Worm (Caenorhabditis elegans) whole organism, L4 larva: ENCODE data around the gene B0212.3.

ENCODE experiments used
- F26F4.8 ChIP-seq: fragments of 200-800 bp; sonication (Bioruptor generic); conservative IDR thresholded peaks from 2 replicates; pipeline ENCODE4 v1.3.6; 2022; ENCODE audit warnings: missing genetic modification characterization, missing compliant biosample characterization
- F37D6.2 ChIP-seq: sonication (generic microtip); optimal IDR thresholded peaks from 2 replicates; lab custom pipeline; 2016; ENCODE audit warnings: mild to moderate bottlenecking, missing genetic modification characterization, missing compliant biosample characterization
- F49E8.2 ChIP-seq: sonication (generic microtip); optimal IDR thresholded peaks from 2 replicates; lab custom pipeline; 2016; ENCODE audit warnings: missing compliant biosample characterization, mild to moderate bottlenecking, missing genetic modification characterization, borderline replicate concordance
- T20F7.1 ChIP-seq: fragments of 200-800 bp; sonication (Bioruptor generic); optimal IDR thresholded peaks from 2 replicates; lab custom pipeline; 2018; ENCODE audit warnings: mild to moderate bottlenecking, missing genetic modification characterization, missing compliant biosample characterization
- T26A8.4 ChIP-seq: fragments of 200-800 bp; sonication (Bioruptor generic); IDR thresholded peaks from 2 replicates; pipeline ENCODE4 v1.3.6; 2022; ENCODE audit warnings: missing genetic modification characterization, missing compliant biosample characterization
- Y48G9A.11 ChIP-seq: fragments of 200-800 bp; sonication (Bioruptor generic); IDR thresholded peaks from 2 replicates; pipeline ENCODE4 v1.3.6; 2022; ENCODE audit warnings: missing genetic modification reagents, missing genetic modification characterization, missing compliant biosample characterization
- Y75B8A.6 ChIP-seq: fragments of 200-800 bp; sonication (Bioruptor generic); IDR thresholded peaks from 2 replicates; pipeline ENCODE4 v1.3.6; 2022; ENCODE audit warnings: missing genetic modification reagents, missing genetic modification characterization, missing compliant biosample characterization
- ZK337.2 ChIP-seq: fragments of 200-800 bp; sonication (Bioruptor generic); IDR thresholded peaks from 2 replicates; pipeline ENCODE4 v1.3.6; 2022; ENCODE audit warnings: missing genetic modification reagents, missing genetic modification characterization, missing compliant biosample characterization
- aha-1 ChIP-seq: fragments of 150-350 bp; peaks from one replicate; lab custom pipeline; 2014; ENCODE audit warnings: missing biosample characterization, missing genetic modification characterization
- arid-1 ChIP-seq: fragments of 200-800 bp; sonication (Bioruptor generic); conservative IDR thresholded peaks from 2 replicates; pipeline ENCODE4 v1.3.6; 2022; ENCODE audit warnings: missing genetic modification reagents, missing genetic modification characterization, missing compliant biosample characterization
- ceh-44 ChIP-seq: fragments of 200-800 bp; sonication (Bioruptor generic); IDR thresholded peaks from 2 replicates; pipeline ENCODE4 v1.3.6; 2022; ENCODE audit warnings: missing genetic modification reagents, missing genetic modification characterization, missing compliant biosample characterization
- ceh-62 ChIP-seq: sonication (generic microtip); optimal IDR thresholded peaks from 2 replicates; lab custom pipeline; 2017; ENCODE audit warnings: missing biosample characterization, missing genetic modification characterization
- ctbp-1 ChIP-seq: fragments of 200-800 bp; sonication (Bioruptor generic); IDR thresholded peaks from 2 replicates; pipeline ENCODE4 v1.3.6; 2022; ENCODE audit warnings: missing genetic modification reagents, missing genetic modification characterization, missing compliant biosample characterization
- daf-16 ChIP-seq, 3 experiments: sonication (generic microtip); optimal IDR thresholded peaks; 2 replicates each; lab custom pipeline; 2016 to 2017; ENCODE audit warnings: missing genetic modification characterization in 3 of 3, missing genetic modification reagents in 3 of 3, mild to moderate bottlenecking in 2 of 3, missing compliant biosample characterization in 2 of 3, missing biosample characterization in 1 of 3, moderate library complexity in 1 of 3
- dmd-6 ChIP-seq: fragments of 200-800 bp; sonication (Bioruptor generic); IDR thresholded peaks from 2 replicates; pipeline ENCODE4 v1.3.6; 2022; ENCODE audit warnings: missing genetic modification reagents, missing genetic modification characterization, missing compliant biosample characterization
- dpl-1 ChIP-seq: fragments of 150-350 bp; optimal IDR thresholded peaks from 2 replicates; lab custom pipeline; 2014; ENCODE audit warnings: missing biosample characterization, missing genetic modification reagents, missing genetic modification characterization
- dve-1 ChIP-seq: sonication (generic microtip); optimal IDR thresholded peaks from 2 replicates; lab custom pipeline; 2017; ENCODE audit warnings: antibody characterized with exemption, mild to moderate bottlenecking, missing genetic modification characterization, missing compliant biosample characterization; ENCODE audit not compliant: insufficient read depth
- egl-27 ChIP-seq: sonication (generic microtip); optimal IDR thresholded peaks from 3 replicates; lab custom pipeline; 2017; ENCODE audit warnings: missing biosample characterization, missing genetic modification reagents, missing genetic modification characterization
- egl-43 ChIP-seq: fragments of 200-800 bp; sonication (Bioruptor generic); IDR thresholded peaks from 2 replicates; pipeline ENCODE4 v1.3.6; 2022; ENCODE audit warnings: missing genetic modification reagents, missing genetic modification characterization, missing compliant biosample characterization
- fos-1 ChIP-seq: fragments of 150-350 bp; optimal IDR thresholded peaks from 2 replicates; lab custom pipeline; 2014; ENCODE audit warnings: missing biosample characterization, missing genetic modification characterization
- gei-8 ChIP-seq: fragments of 200-800 bp; sonication (Bioruptor generic); optimal IDR thresholded peaks from 2 replicates; lab custom pipeline; 2018; ENCODE audit warnings: mild to moderate bottlenecking, missing genetic modification characterization, missing compliant biosample characterization
- hlh-11 ChIP-seq: fragments of 200-800 bp; sonication (Bioruptor generic); optimal IDR thresholded peaks from 2 replicates; lab custom pipeline; 2018; ENCODE audit warnings: mild to moderate bottlenecking, missing genetic modification characterization, missing compliant biosample characterization
- hlh-30 ChIP-seq: sonication (generic microtip); optimal IDR thresholded peaks from 2 replicates; lab custom pipeline; 2017; ENCODE audit warnings: antibody characterized with exemption, mild to moderate bottlenecking, missing genetic modification characterization, missing compliant biosample characterization; ENCODE audit not compliant: insufficient read depth
- lim-7 ChIP-seq: fragments of 200-800 bp; sonication (Bioruptor generic); IDR thresholded peaks from 2 replicates; pipeline ENCODE4 v1.3.6; 2022; ENCODE audit warnings: missing genetic modification characterization, missing compliant biosample characterization
- lin-1 ChIP-seq: fragments of 200-800 bp; sonication (Bioruptor generic); IDR thresholded peaks from 2 replicates; pipeline ENCODE4 v1.3.6; 2022; ENCODE audit warnings: missing genetic modification reagents, missing genetic modification characterization, missing compliant biosample characterization
- lin-13 ChIP-seq: fragments of 150-350 bp; optimal IDR thresholded peaks from 2 replicates; lab custom pipeline; 2014; ENCODE audit warnings: missing biosample characterization, missing genetic modification reagents, missing genetic modification characterization
- lin-15B ChIP-seq: fragments of 150-350 bp; sonication (generic microtip); optimal IDR thresholded peaks from 3 replicates; lab custom pipeline; 2014; ENCODE audit warnings: missing biosample characterization, missing genetic modification characterization
- lin-29 ChIP-seq: fragments of 200-800 bp; sonication (Bioruptor generic); IDR thresholded peaks from 2 replicates; pipeline ENCODE4 v1.3.6; 2022; ENCODE audit warnings: missing genetic modification reagents, missing genetic modification characterization, missing compliant biosample characterization
- lin-39 ChIP-seq: fragments of 150-350 bp; optimal IDR thresholded peaks from 2 replicates; lab custom pipeline; 2014; ENCODE audit warnings: missing biosample characterization, missing genetic modification reagents, missing genetic modification characterization
- madf-5 ChIP-seq, 2 experiments: fragments of 200-800 bp; sonication (Bioruptor generic); IDR thresholded peaks; 2 replicates each; pipeline ENCODE4 v1.3.6; 2022; ENCODE audit warnings: missing compliant biosample characterization in 2 of 2, missing genetic modification characterization in 2 of 2
- mep-1 ChIP-seq: fragments of 150-350 bp; sonication (generic microtip); optimal IDR thresholded peaks from 3 replicates; lab custom pipeline; 2014; ENCODE audit warnings: missing biosample characterization, missing genetic modification characterization
- mes-2 ChIP-seq: sonication (generic microtip); optimal IDR thresholded peaks from 2 replicates; lab custom pipeline; 2016; ENCODE audit warnings: missing genotype, mild to moderate bottlenecking, missing genetic modification characterization, missing compliant biosample characterization; ENCODE audit not compliant: poor library complexity, severe bottlenecking
- nhr-10 ChIP-seq: fragments of 150-350 bp; optimal IDR thresholded peaks from 2 replicates; lab custom pipeline; 2014; ENCODE audit warnings: missing biosample characterization, missing genetic modification characterization
- nhr-11 ChIP-seq: fragments of 150-350 bp; optimal IDR thresholded peaks from 2 replicates; lab custom pipeline; 2014; ENCODE audit warnings: missing biosample characterization, missing genetic modification characterization
- nhr-111 ChIP-seq: fragments of 200-800 bp; sonication (Bioruptor generic); optimal IDR thresholded peaks from 2 replicates; lab custom pipeline; 2018; ENCODE audit warnings: mild to moderate bottlenecking, missing genetic modification characterization, missing compliant biosample characterization
- nhr-237 ChIP-seq: sonication (generic microtip); optimal IDR thresholded peaks from 2 replicates; lab custom pipeline; 2017; ENCODE audit warnings: missing biosample characterization, missing genetic modification characterization
- nhr-28 ChIP-seq: fragments of 150-350 bp; optimal IDR thresholded peaks from 2 replicates; lab custom pipeline; 2014; ENCODE audit warnings: missing biosample characterization, missing genetic modification characterization
- nhr-42 ChIP-seq: fragments of 200-800 bp; sonication (Bioruptor generic); IDR thresholded peaks from 2 replicates; pipeline ENCODE4 v1.3.6; 2022; ENCODE audit warnings: missing genetic modification characterization, missing compliant biosample characterization
- nhr-48 ChIP-seq: sonication (generic microtip); optimal IDR thresholded peaks from 2 replicates; lab custom pipeline; 2016; ENCODE audit warnings: mild to moderate bottlenecking, missing genetic modification characterization, missing compliant biosample characterization
- pqm-1 ChIP-seq: sonication (generic microtip); optimal IDR thresholded peaks from 2 replicates; lab custom pipeline; 2017; ENCODE audit warnings: missing biosample characterization, missing genetic modification characterization
- rbr-2 ChIP-seq: sonication (generic microtip); optimal IDR thresholded peaks from 2 replicates; lab custom pipeline; 2016; ENCODE audit warnings: missing genotype, missing genetic modification characterization, missing compliant biosample characterization
- sdz-12 ChIP-seq: fragments of 200-800 bp; sonication (Bioruptor generic); optimal IDR thresholded peaks from 2 replicates; lab custom pipeline; 2018; ENCODE audit warnings: mild to moderate bottlenecking, missing genetic modification characterization, missing compliant biosample characterization
- set-16 ChIP-seq: fragments of 200-800 bp; sonication (Bioruptor generic); IDR thresholded peaks from 2 replicates; pipeline ENCODE4 v1.3.6; 2022; ENCODE audit warnings: missing genetic modification reagents, missing genetic modification characterization, missing compliant biosample characterization
- snpc-1.2 ChIP-seq: fragments of 200-800 bp; sonication (Bioruptor generic); IDR thresholded peaks from 2 replicates; pipeline ENCODE4 v1.3.6; 2022; ENCODE audit warnings: missing genetic modification reagents, missing genetic modification characterization, missing compliant biosample characterization
- snpc-4 ChIP-seq: fragments of 150-350 bp; optimal IDR thresholded peaks from 2 replicates; lab custom pipeline; 2014; ENCODE audit warnings: missing biosample characterization, missing genetic modification characterization
- spr-3 ChIP-seq: fragments of 200-800 bp; sonication (Bioruptor generic); optimal IDR thresholded peaks from 2 replicates; lab custom pipeline; 2018; ENCODE audit warnings: mild to moderate bottlenecking, missing genetic modification characterization, missing compliant biosample characterization
- unc-39 ChIP-seq: sonication (generic microtip); optimal IDR thresholded peaks from 2 replicates; lab custom pipeline; 2017; ENCODE audit warnings: missing biosample characterization, missing genetic modification characterization
- zfp-3 ChIP-seq: fragments of 200-800 bp; sonication (Bioruptor generic); conservative IDR thresholded peaks from 2 replicates; pipeline ENCODE4 v1.3.6; 2022; ENCODE audit warnings: missing genetic modification reagents, missing genetic modification characterization, missing compliant biosample characterization
- zip-2 ChIP-seq: fragments of 150-350 bp; optimal IDR thresholded peaks from 2 replicates; lab custom pipeline; 2014; ENCODE audit warnings: missing biosample characterization, missing genetic modification characterization
- ztf-11 ChIP-seq: fragments of 150-350 bp; optimal IDR thresholded peaks from 2 replicates; lab custom pipeline; 2014; ENCODE audit warnings: missing biosample characterization, missing genetic modification characterization

Gene B0212.3

DNA sequence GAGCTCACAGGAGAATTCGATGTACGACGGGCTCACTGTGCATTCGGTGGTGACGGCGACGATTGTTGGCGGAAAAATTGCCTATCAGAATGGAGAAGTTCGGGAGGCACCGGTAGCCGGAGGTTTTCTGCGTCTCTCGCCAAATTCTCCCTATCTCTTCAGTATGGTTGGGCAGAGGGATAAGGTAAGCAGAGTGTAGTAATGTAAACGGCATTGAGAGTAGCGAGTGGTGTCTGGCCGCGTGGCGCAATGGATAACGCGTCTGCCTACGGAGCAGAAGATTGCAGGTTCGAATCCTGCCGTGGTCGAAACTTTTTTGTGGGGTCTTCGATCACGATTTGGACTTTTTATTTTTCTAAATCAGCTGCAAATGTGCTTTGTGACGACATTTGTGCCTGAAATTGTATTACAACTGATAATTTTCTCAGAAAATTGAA lies 15.4 kb upstream of the B0212.3 start (continued):
- TF ChIP-seq mep-1 (tag; lab: Kevin White, UChicago) (peak; percentile 69), madf-5 (GFP tag; IDR thresholded peaks at IDR 0.05; lab: Robert Waterston, UW) (peak; percentile 62 to 76; a peak in 2 of 4 replicates), ctbp-1 (peak; percentile 81), lin-1 (GFP tag; lab: Robert Waterston, UW) (peak; percentile 73; the same call in 1 of the 2 replicates), zfp-3 (GFP tag; lab: Robert Waterston, UW) (peak; percentile 46; the same call in 1 of the 2 replicates), snpc-4 (tag; lab: Kevin White, UChicago) (no peak), ceh-44 (peak; percentile 40; the same call in 1 of the 2 replicates), hlh-30 (tag; lab: Kevin White, UChicago) (peak; percentile 39), dve-1 (tag; lab: Kevin White, UChicago) (peak; percentile 17), unc-39 (no peak), lim-7 (GFP tag; lab: Robert Waterston, UW) (peak; percentile 83), nhr-111 (peak; percentile 75), lin-29 (no peak), nhr-237 (tag; lab: Kevin White, UChicago) (no peak), spr-3 (GFP tag; lab: Kevin White, UChicago) (peak; percentile 65), ztf-11 (no peak), hlh-11 (tag; lab: Kevin White, UChicago) (peak; percentile 27), gei-8 (GFP tag; lab: Kevin White, UChicago) (peak; percentile 0), aha-1 (peak; percentile 84), arid-1 (GFP tag; lab: Robert Waterston, UW) (peak; percentile 86; the same call in 1 of the 2 replicates), nhr-10 (no peak), rbr-2 (tag; lab: Kevin White, UChicago) (peak; percentile 50), snpc-1.2 (GFP tag; lab: Robert Waterston, UW) (peak; percentile 79), set-16 (GFP tag; lab: Robert Waterston, UW) (peak; percentile 67), F37D6.2 (peak; percentile 45), lin-13 (GFP tag; lab: Kevin White, UChicago) (peak; percentile 29), nhr-48 (tag; lab: Kevin White, UChicago) (peak; percentile 10), zip-2 (peak; percentile 32), nhr-42 (GFP tag; lab: Robert Waterston, UW) (no peak), F26F4.8 (GFP tag; lab: Robert Waterston, UW) (peak; percentile 72; the same call in 1 of the 2 replicates), pqm-1 (tag; lab: Kevin White, UChicago) (no peak), nhr-11 (peak; percentile 49), F49E8.2 (tag; lab: Kevin White, UChicago) (peak; percentile 29), ceh-62 (tag; lab: Kevin White, UChicago) (no peak), egl-27 (no peak), nhr-28 (tag; lab: Kevin White, UChicago) (peak; percentile 7), egl-43 (GFP tag; lab: Robert Waterston, UW) (peak; percentile 86), Y75B8A.6 (GFP tag; lab: Robert Waterston, UW) (0 out of 2 replicates have a peak, but pooled peaks have one; percentile 44), ZK337.2 (GFP tag; lab: Robert Waterston, UW) (peak; percentile 67; the same call in 1 of the 2 replicates), mes-2 (peak; percentile 74), T20F7.1 (GFP tag; lab: Kevin White, UChicago) (no peak), lin-39 (tag; lab: Kevin White, UChicago) (no peak), lin-15B (tag; lab: Kevin White, UChicago) (no peak), sdz-12 (GFP tag; lab: Kevin White, UChicago) (peak; percentile 73), dmd-6 (GFP tag; lab: Robert Waterston, UW) (peak; percentile 58), Y48G9A.11 (GFP tag; lab: Robert Waterston, UW) (peak; percentile 77), dpl-1 (GFP tag; lab: Kevin White, UChicago) (peak; percentile 3), daf-16 (GFP tag; optimal IDR thresholded peaks at IDR 0.05; lab: Kevin White, UChicago) (peak in 1 of 2 experiments; percentile 72), daf-16 (tag; optimal IDR thresholded peaks at IDR 0.05; lab: Kevin White, UChicago) (peak; percentile 42), T26A8.4 (GFP tag; lab: Robert Waterston, UW) (peak; percentile 80), fos-1 (tag; lab: Kevin White, UChicago) (no peak)
